Fruit fly (Drosophila melanogaster): ENCODE data around the gene CG42587.

CG42587 gene

dm6 chr2L:14701495-14701894 is 43.5 kb downstream of the CG42587 start (continued):
- TF ChIP-seq CG10321 (GFP tag; IDR thresholded peaks at IDR 0.05) (no peak), CG34376 (GFP tag; optimal IDR thresholded peaks at IDR 0.05) (no peak), croc (GFP tag; conservative IDR thresholded peaks at IDR 0.05) (no peak; the same call in 2 of the 3 replicates), HLH4C (GFP tag; IDR thresholded peaks at IDR 0.05; ENCODE audit: partially characterized antibody) (no peak), stwl (tag; optimal IDR thresholded peaks at IDR 0.05) (no peak), fru (optimal IDR thresholded peaks at IDR 0.05) (no peak), Xrp1 (GFP tag; IDR thresholded peaks at IDR 0.05) (no peak), Vsx1 (GFP tag; optimal IDR thresholded peaks at IDR 0.05) (peak; percentile 44), CG3838 (GFP tag; optimal IDR thresholded peaks at IDR 0.05) (no peak), Xbp1 (GFP tag; optimal IDR thresholded peaks at IDR 0.05) (peak; percentile 80), E2f1 (GFP tag; IDR thresholded peaks at IDR 0.05) (no peak), so (GFP tag; IDR thresholded peaks at IDR 0.05) (no peak), CG43689 (GFP tag; IDR thresholded peaks at IDR 0.05) (no peak), vfl (GFP tag; optimal IDR thresholded peaks at IDR 0.05) (no peak), CG3281 (GFP tag; optimal IDR thresholded peaks at IDR 0.05) (no peak), disco-r (GFP tag; optimal IDR thresholded peaks at IDR 0.05) (no peak), CG18262 (tag; optimal IDR thresholded peaks at IDR 0.05) (no peak), ewg (GFP tag; optimal IDR thresholded peaks at IDR 0.05) (peak; percentile 67), HLH3B (GFP tag; IDR thresholded peaks at IDR 0.05) (peak; percentile 77), CG6272 (GFP tag; IDR thresholded peaks at IDR 0.05) (no peak), cwo (GFP tag; optimal IDR thresholded peaks at IDR 0.05) (no peak), CG12071 (GFP tag; optimal IDR thresholded peaks at IDR 0.05) (no peak), kni (GFP tag; optimal IDR thresholded peaks at IDR 0.05) (no peak), Hr78 (GFP tag; optimal IDR thresholded peaks at IDR 0.05) (no peak), CG7839 (tag; optimal IDR thresholded peaks at IDR 0.05) (peak; percentile 71), CG8290 (GFP tag; optimal IDR thresholded peaks at IDR 0.05) (peak; percentile 30), CG8290 (tag; optimal IDR thresholded peaks at IDR 0.05) (peak in 1 of 2 experiments; percentile 60), Taf1 (GFP tag; IDR thresholded peaks at IDR 0.05) (no peak), chinmo (GFP tag; IDR thresholded peaks at IDR 0.05; ENCODE audit: partially characterized antibody) (no peak), CG9727 (GFP tag; optimal IDR thresholded peaks at IDR 0.05) (peak; percentile 61), CG6254 (GFP tag; optimal IDR thresholded peaks at IDR 0.05) (no peak), Trl (optimal IDR thresholded peaks at IDR 0.05) (no peak), Trl (GFP tag; optimal IDR thresholded peaks at IDR 0.05) (no peak), Atf6 (GFP tag; IDR thresholded peaks at IDR 0.05) (no peak), CG14860 (GFP tag; IDR thresholded peaks at IDR 0.05; ENCODE audit: partially characterized antibody) (no peak), CG3726 (GFP tag; IDR thresholded peaks at IDR 0.05) (no peak), Gsc (GFP tag; IDR thresholded peaks at IDR 0.05) (no peak), dimm (GFP tag; IDR thresholded peaks at IDR 0.05) (peak; percentile 52), zfh1 (GFP tag; IDR thresholded peaks at IDR 0.05) (peak; percentile 83), dmrt11E (tag; optimal IDR thresholded peaks at IDR 0.05) (peak; percentile 74), CG6765 (GFP tag; optimal IDR thresholded peaks at IDR 0.05) (no peak), jing (GFP tag; optimal IDR thresholded peaks at IDR 0.05) (peak; percentile 68), NfI (GFP tag; optimal IDR thresholded peaks at IDR 0.05) (peak; percentile 34), Blimp-1 (GFP tag; optimal IDR thresholded peaks at IDR 0.05) (peak; percentile 14), CG14014 (GFP tag; IDR thresholded peaks at IDR 0.05) (peak; percentile 24; the same call in 1 of the 2 replicates), CG12769 (tag; optimal IDR thresholded peaks at IDR 0.05) (peak; percentile 49), CG9932 (GFP tag; IDR thresholded peaks at IDR 0.05) (no peak), Dp (GFP tag; optimal IDR thresholded peaks at IDR 0.05) (no peak), ash1 (GFP tag; optimal IDR thresholded peaks at IDR 0.05) (no peak), dmrt99B (tag; optimal IDR thresholded peaks at IDR 0.05) (peak; percentile 60), CG9876 (GFP tag; optimal IDR thresholded peaks at IDR 0.05) (no peak), slbo (GFP tag; IDR thresholded peaks at IDR 0.05) (no peak)

Measured in whole organism, embryonic.